Fruit fly (Drosophila melanogaster) whole organism, adult: ENCODE data around the gene CG14856.

ENCODE experiments used
- CG11617 ChIP-seq: fragments of 200-800 bp; sonication (Bioruptor generic); optimal IDR thresholded peaks from 2 replicates; lab custom pipeline; 2017; ENCODE audit warnings: mild to moderate bottlenecking, missing biosample characterization, missing genetic modification reagents, missing genetic modification characterization
- CG5204 ChIP-seq: fragments of 200-800 bp; sonication (Bioruptor generic); optimal IDR thresholded peaks from 2 replicates; lab custom pipeline; 2016; ENCODE audit warnings: missing biosample characterization, missing genetic modification characterization
- CG7045 ChIP-seq: fragments of 200-800 bp; sonication (Bioruptor generic); optimal IDR thresholded peaks from 2 replicates; lab custom pipeline; 2017; ENCODE audit warnings: missing biosample characterization, mild to moderate bottlenecking, missing genetic modification characterization
- CG7101 ChIP-seq: fragments of 200-800 bp; sonication (Bioruptor generic); optimal IDR thresholded peaks from 2 replicates; lab custom pipeline; 2018; ENCODE audit warnings: missing biosample characterization, mild to moderate bottlenecking, missing genetic modification characterization, moderate library complexity
- Hr96 ChIP-seq: fragments of 200-800 bp; sonication (Bioruptor generic); optimal IDR thresholded peaks from 2 replicates; lab custom pipeline; 2016; ENCODE audit warnings: missing biosample characterization, missing genetic modification characterization
- bab1 ChIP-seq: fragments of 200-800 bp; sonication (Bioruptor generic); optimal IDR thresholded peaks from 3 replicates; lab custom pipeline; 2019; ENCODE audit warnings: missing biosample characterization, mild to moderate bottlenecking, missing genetic modification characterization, moderate library complexity
- cnc ChIP-seq, 2 experiments: fragments of >200 bp; optimal IDR thresholded peaks; 2 replicates each; lab custom pipeline; 2017
- kay ChIP-seq: fragments of 200-800 bp; sonication (Bioruptor generic); peaks from one replicate; lab custom pipeline; 2016; ENCODE audit warnings: missing biosample characterization, missing genetic modification characterization, borderline replicate concordance
- ovo ChIP-seq: fragments of 200-800 bp; sonication (Bioruptor generic); optimal IDR thresholded peaks from 2 replicates; lab custom pipeline; 2016; ENCODE audit warnings: missing biosample characterization, missing genetic modification characterization
- pad ChIP-seq: fragments of 200-800 bp; sonication (Bioruptor generic); optimal IDR thresholded peaks from 3 replicates; lab custom pipeline; 2017; ENCODE audit warnings: missing biosample characterization, missing genetic modification characterization, mild to moderate bottlenecking, moderate library complexity, missing genetic modification reagents
- toe ChIP-seq: fragments of 200-800 bp; sonication (Bioruptor generic); optimal IDR thresholded peaks from 2 replicates; lab custom pipeline; 2016; ENCODE audit warnings: missing biosample characterization, missing genetic modification characterization

DNA sequence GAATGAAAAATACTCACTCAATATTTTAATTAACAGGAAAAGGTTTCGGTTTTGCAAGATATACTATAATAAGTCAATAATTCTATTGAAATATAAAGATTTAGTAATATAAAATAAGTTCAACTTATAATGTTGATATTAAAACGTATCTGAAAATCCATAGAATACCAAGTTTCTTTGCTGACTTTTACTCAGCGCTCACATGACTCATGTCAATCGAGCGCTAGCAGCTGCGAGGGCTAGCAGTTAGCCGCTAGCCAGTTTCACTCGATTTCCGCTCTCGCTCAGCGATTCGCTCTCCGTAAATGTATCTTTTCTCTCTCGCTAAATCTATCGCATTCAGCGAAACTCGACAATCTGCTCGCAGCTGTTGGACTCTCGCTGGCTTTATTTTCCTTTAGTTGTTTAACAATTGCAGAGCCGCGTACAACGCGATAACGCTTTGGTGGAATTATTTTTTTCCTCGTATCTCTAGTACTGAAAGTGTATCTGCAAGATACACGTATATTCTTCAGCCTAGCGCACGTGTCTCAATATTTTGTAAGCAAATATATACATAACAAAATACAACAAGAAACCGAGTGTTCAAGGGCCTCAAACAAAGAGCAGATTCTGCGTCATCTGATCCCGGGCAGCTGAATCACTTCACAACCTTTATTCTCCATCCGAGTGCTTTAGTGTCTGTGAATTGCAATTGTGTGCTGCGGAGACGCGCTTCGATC is 49.5 kb upstream of the CG14856 start:
- TF ChIP-seq CG7101 (peak; percentile 73), bab1 (GFP tag; lab: Kevin White, UChicago) (peak; percentile 68), CG5204 (GFP tag; lab: Kevin White, UChicago) (peak; percentile 6), toe (GFP tag; lab: Kevin White, UChicago) (no peak), ovo (peak; percentile 65), pad (GFP tag; lab: Kevin White, UChicago) (peak; percentile 48), cnc (optimal IDR thresholded peaks at IDR 0.05; lab: Kevin White, UChicago) (no peak), CG11617 (GFP tag; lab: Kevin White, UChicago) (peak; percentile 80), Hr96 (GFP tag; lab: Kevin White, UChicago) (peak; percentile 23), CG7045 (GFP tag; lab: Kevin White, UChicago) (peak; percentile 64), kay (GFP tag; lab: Kevin White, UChicago) (peak; percentile 99)
